Fruit fly (Drosophila melanogaster): Measurements from ENCODE around the gene CG13408.

DNA sequence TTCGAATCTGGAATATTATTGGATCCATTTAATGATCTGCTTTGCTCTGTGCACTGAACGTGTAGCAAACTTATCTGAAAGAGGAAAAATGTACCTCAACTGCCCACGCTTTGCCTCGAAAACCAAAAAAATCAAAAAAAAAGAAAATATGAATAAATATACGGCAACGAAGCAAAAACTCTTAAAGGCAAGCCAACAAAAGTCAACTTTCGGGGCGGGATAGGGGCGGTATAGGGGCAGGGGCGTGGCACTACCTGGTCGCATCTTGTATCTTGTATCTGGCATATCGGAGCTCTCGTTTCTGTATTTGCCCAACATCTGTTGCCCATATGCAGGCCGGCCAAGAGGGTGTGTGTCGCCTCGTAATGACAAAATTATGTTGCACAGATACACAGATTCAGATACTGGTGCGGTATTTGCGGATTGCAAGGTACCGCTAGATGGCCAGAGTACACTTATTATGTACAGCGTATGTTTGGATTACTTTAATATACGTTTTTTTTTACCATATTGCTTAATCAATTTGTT, 35.7 kb upstream of the CG13408 start:
- TF ChIP-seq pan (optimal IDR thresholded peaks at IDR 0.05) (no peak), psq (optimal IDR thresholded peaks at IDR 0.05) (no peak), EcR (GFP tag; optimal IDR thresholded peaks at IDR 0.05) (no peak), usp (GFP tag; optimal IDR thresholded peaks at IDR 0.05) (no peak)

Measured in whole organism.